Worm (Caenorhabditis elegans): Measurements from ENCODE around the gene pbs-1.

ce11 chrIV:1691651-1692050 lies 17.9 kb downstream of the pbs-1 start:
- no peak for TF ChIP-seq med-1 (GFP tag; optimal IDR thresholded peaks at IDR 0.05; ENCODE audit: insufficient read depth)
- no peak for TF ChIP-seq ztf-29 (GFP tag; IDR thresholded peaks at IDR 0.05)
- no peak for TF ChIP-seq T22C8.4 (GFP tag; IDR thresholded peaks at IDR 0.05)
- no peak for TF ChIP-seq ztf-23 (GFP tag; IDR thresholded peaks at IDR 0.05)
- TF ChIP-seq flt-1 (GFP tag; IDR thresholded peaks at IDR 0.05): no peak
- no peak for TF ChIP-seq cog-1 (tag; optimal IDR thresholded peaks at IDR 0.05)
- no peak for TF ChIP-seq klf-2 (GFP tag; conservative IDR thresholded peaks at IDR 0.05)
- TF ChIP-seq ref-1 (GFP tag; conservative IDR thresholded peaks at IDR 0.05): no peak
- TF ChIP-seq tab-1 (GFP tag; IDR thresholded peaks at IDR 0.05): no peak

Data from whole organism, midembryonic.